Worm (Caenorhabditis elegans): Measurements from ENCODE around the gene lron-12.

ce11 chrIII:12087564-12087963, 30.7 kb downstream of the lron-12 start:
- TF ChIP-seq lir-3 (tag; optimal IDR thresholded peaks at IDR 0.05) (no peak), nhr-10 (tag; optimal IDR thresholded peaks at IDR 0.05) (no peak), unc-62 (GFP tag; optimal IDR thresholded peaks at IDR 0.05 in 1 of 2) (no peak), unc-62 (tag; optimal IDR thresholded peaks at IDR 0.05) (no peak), skn-1 (tag; optimal IDR thresholded peaks at IDR 0.05) (no peak), unc-130 (GFP tag; optimal IDR thresholded peaks at IDR 0.05) (no peak)

All from whole organism, L4 larva.